Worm (Caenorhabditis elegans) whole organism, young adult: ENCODE results near the gene C36E8.4.

Experiments
- madf-10 ChIP-seq: sonication (generic microtip); optimal IDR thresholded peaks from 2 replicates; lab custom pipeline; 2016; ENCODE audit warnings: mild to moderate bottlenecking, missing genetic modification characterization, missing compliant biosample characterization
- sea-2 ChIP-seq: fragments of 200-800 bp; sonication (Bioruptor generic); IDR thresholded peaks from 2 replicates; pipeline ENCODE4 v1.3.6; 2022; ENCODE audit warnings: missing genetic modification characterization, missing compliant biosample characterization

DNA sequence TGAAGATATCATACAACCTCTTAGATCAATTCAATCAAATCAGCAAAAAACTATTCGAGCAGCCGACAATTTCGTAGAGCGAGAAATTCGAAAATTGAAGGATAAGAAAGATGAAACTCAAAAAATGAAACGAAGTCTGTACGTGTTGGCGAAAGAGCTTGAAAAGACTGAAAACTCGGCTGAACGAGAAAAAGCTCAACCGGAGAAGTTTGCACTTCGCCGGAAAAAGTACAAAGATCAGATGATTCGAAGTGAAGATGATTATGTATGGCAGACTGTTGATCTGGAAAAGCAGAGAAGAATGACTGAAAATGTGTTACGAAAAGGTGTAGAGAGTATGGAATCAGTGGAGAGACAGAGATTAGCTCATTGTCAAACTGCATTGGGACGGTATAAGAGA is 925 bp downstream of the C36E8.4 start:
- TF ChIP-seq sea-2 (GFP tag; lab: Robert Waterston, UW): no peak
- no peak for TF ChIP-seq madf-10
